Worm (Caenorhabditis elegans): ENCODE measurements around the gene his-72.
"Not testable (repeated sequence)": the region's sequence is repeated elsewhere in the genome, so short reads cannot be mapped to it uniquely, and the experiment has no call there.

Gene his-72

DNA sequence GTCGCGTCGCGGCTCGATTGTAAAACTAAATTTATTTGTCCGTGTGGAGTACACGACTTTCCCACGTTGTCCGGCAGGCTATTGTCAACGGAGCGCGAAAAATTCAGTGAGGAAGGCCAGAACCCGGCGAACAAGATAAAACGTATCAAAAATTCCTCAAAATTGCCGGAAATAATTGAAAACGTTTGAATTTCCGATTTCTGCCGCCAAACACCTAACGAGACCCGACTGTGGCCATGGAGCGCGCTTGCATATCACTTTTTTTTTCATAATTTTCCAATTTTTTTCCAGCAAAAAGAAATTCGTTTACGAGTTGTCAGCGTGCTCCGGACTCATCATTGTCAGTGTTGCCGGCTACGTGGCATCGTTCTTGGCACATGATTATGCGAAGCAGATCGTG lies 29.6 kb upstream of the his-72 start:
- TF ChIP-seq C04F5.9 (tag; optimal IDR thresholded peaks at IDR 0.05) (no peak), efl-1 (optimal IDR thresholded peaks at IDR 0.05) (no peak), efl-1 (GFP tag; optimal IDR thresholded peaks at IDR 0.05 in 1 of 2) (peak in 1 of 2 experiments; percentile 49)

DNA sequence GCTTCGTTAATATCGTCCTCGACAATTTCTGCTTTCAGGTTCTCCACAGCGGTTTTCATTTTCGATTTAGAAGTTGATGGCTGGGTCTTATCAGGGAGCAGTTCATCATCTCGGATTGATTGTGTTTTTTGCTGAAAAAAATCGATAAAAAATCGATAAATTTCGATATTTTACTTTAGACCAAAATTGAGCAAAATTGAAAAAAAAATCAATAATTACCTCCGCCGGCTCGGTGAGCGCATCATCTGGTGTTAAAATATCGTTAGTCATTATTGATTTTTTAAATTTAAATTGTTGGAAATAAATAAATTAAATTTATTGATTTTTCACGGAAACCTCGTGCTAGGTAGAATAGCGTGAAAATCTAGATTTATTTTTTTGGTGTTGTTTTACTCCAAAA lies 26.2 kb upstream of the his-72 start, which contains the start of gene Y49E10.10:
Gene Y49E10.10, plus strand, starts transcription at position 381 of the 400 bp plus-strand sequence.
- no peak for TF ChIP-seq tbx-2 (tag; optimal IDR thresholded peaks at IDR 0.05)
- no peak for TF ChIP-seq efl-1 (optimal IDR thresholded peaks at IDR 0.05)
- peak in 1 of 2 experiments; percentile 42 for TF ChIP-seq efl-1 (GFP tag; optimal IDR thresholded peaks at IDR 0.05 in 1 of 2)

DNA sequence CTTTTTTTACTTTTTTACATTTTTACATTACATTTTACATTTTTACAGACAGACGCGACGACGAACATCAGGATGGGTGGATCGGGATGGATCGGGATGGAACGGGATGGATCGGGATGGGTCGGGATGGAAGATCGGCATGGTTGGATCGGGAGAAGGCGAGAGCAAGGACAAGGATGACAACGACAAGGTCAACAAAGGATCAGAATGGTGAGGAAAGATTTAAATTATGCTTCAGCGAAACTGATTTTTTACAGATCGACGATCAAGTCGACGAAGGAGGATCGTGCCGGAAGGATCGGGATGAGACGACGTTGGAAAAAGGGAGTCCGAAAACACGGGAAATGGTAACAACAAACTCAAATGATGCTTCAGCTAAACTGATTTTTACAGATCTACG lies 19.3 kb upstream of the his-72 start:
- TF ChIP-seq efl-1 (optimal IDR thresholded peaks at IDR 0.05): no peak
- peak in 1 of 2 experiments; percentile 27 for TF ChIP-seq efl-1 (GFP tag; optimal IDR thresholded peaks at IDR 0.05 in 1 of 2)
- TF ChIP-seq pqm-1 (tag; optimal IDR thresholded peaks at IDR 0.05): no peak

DNA sequence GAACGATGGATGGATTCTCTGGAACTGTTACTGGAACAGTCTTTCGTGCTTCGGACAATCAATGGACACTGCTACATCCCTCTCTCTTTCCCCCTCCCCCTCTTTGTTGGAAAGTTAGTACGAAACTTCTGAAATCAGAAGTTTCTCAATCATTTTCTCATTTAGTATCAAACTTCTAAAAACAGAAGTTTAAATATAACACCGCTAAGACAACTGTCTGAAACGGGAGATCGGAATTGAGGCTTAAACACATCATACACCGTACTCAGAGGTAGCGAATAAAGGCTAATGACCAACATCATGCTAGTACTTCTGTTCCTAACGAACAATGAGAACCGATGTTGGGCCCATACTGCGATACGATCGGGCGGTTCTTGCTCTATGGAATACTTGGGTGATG lies 17.7 kb upstream of the his-72 start, which contains the start of gene Y49E10.30:
Gene Y49E10.30, plus strand, starts transcription at position 301 of the 400 bp plus-strand sequence.
- TF ChIP-seq hlh-17 (GFP tag; optimal IDR thresholded peaks at IDR 0.05; ENCODE audit: borderline replicate concordance); fos-1 (tag; optimal IDR thresholded peaks at IDR 0.05); nhr-76 (tag; optimal IDR thresholded peaks at IDR 0.05): not testable (repeated sequence)

DNA sequence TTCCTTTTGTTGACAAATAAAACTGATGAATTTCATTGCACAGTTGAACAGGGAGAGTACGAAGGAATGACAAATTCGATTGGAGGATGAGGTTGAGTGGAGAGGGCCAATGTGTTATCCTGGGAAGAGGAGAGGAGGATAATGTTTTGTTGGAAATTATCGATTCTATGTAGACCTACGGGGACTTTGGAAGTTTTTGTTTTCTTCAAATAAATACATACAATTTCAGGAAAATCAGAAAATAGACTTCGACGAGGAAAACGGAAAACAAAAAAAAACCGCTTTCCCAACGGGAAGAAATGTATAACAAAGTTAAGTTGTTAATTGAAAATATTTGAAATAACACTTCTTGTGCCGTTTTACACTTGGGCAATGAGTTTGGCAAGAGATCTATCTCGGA lies 14.9 kb upstream of the his-72 start, which contains the start of gene Y49E10.4:
Gene Y49E10.4, minus strand, starts transcription at position 101 of the 400 bp plus-strand sequence.
- TF ChIP-seq tbx-2, sptf-1, nhr-77 (tag; optimal IDR thresholded peaks at IDR 0.05): not testable (repeated sequence)

DNA sequence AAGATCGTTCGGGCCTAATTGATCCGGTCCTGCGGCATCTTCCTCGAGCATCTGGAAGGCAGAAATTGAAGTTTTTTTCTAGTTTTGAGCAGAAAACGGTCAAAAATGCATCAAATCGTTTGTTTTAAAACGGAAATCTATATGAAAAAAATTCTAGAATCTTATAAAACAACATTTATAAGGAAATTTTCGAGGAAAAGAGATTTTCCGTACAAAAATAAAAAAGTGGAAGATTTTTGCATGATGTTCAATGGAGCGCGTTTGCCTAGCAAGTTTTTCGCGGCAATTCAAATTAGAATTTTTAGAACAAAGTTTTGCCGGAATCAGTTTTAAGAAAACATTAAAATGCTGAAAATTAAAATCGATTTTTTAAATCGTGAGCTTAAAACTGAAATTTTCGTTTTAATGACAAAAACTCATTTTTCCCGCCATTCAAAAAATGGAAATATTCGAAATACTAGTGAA lies 8.4 kb upstream of the his-72 start, which contains the start of gene pph-4.2:
Gene pph-4.2, minus strand, starts transcription at position 51 of the 465 bp plus-strand sequence.
- peak; percentile 48 for TF ChIP-seq snu-23 (GFP tag; optimal IDR thresholded peaks at IDR 0.05)
- no peak for TF ChIP-seq C34B4.2 (tag; optimal IDR thresholded peaks at IDR 0.05)
- TF ChIP-seq ceh-90 (tag; optimal IDR thresholded peaks at IDR 0.05): no peak
- TF ChIP-seq lsy-2 (tag; optimal IDR thresholded peaks at IDR 0.05): peak; percentile 58 to 78
- TF ChIP-seq unc-30 (tag; optimal IDR thresholded peaks at IDR 0.05): no peak
- peak; percentile 49 for TF ChIP-seq nhr-47 (tag; optimal IDR thresholded peaks at IDR 0.05)
- TF ChIP-seq unc-130 (tag; optimal IDR thresholded peaks at IDR 0.05): no peak
- no peak for TF ChIP-seq lin-14 (GFP tag; optimal IDR thresholded peaks at IDR 0.05)
- TF ChIP-seq dsc-1 (tag; optimal IDR thresholded peaks at IDR 0.05): peak; percentile 15
- TF ChIP-seq swsn-7 (tag; optimal IDR thresholded peaks at IDR 0.05): no peak
- TF ChIP-seq vab-15 (tag; optimal IDR thresholded peaks at IDR 0.05): no peak
- TF ChIP-seq tbx-2 (tag; optimal IDR thresholded peaks at IDR 0.05): peak; percentile 46
- TF ChIP-seq unc-98 (GFP tag; IDR thresholded peaks at IDR 0.05): no peak
- peak; percentile 81 to 93 for TF ChIP-seq efl-1 (optimal IDR thresholded peaks at IDR 0.05)
- TF ChIP-seq efl-1 (GFP tag; optimal IDR thresholded peaks at IDR 0.05 in 1 of 2): peak; percentile 92 to 99
- no peak for TF ChIP-seq zip-4 (GFP tag; optimal IDR thresholded peaks at IDR 0.05)
- TF ChIP-seq isw-1 (GFP tag; IDR thresholded peaks at IDR 0.05): no peak
- no peak for TF ChIP-seq alr-1 (tag; optimal IDR thresholded peaks at IDR 0.05; ENCODE audit: borderline replicate concordance)
- no peak for TF ChIP-seq fos-1 (tag; optimal IDR thresholded peaks at IDR 0.05)
- TF ChIP-seq fkh-10 (GFP tag; optimal IDR thresholded peaks at IDR 0.05): no peak
- no peak for TF ChIP-seq ceh-63 (GFP tag; optimal IDR thresholded peaks at IDR 0.05)
- TF ChIP-seq ceh-82 (tag; optimal IDR thresholded peaks at IDR 0.05): peak in 1 of 3 experiments; percentile 49
- no peak for TF ChIP-seq nhr-11 (tag; optimal IDR thresholded peaks at IDR 0.05)
- TF ChIP-seq nhr-85 (tag): no peak
- peak; percentile 8 for TF ChIP-seq nhr-90 (tag; optimal IDR thresholded peaks at IDR 0.05; ENCODE audit: poor library complexity)
- TF ChIP-seq hpl-2 (GFP tag; optimal IDR thresholded peaks at IDR 0.05): no peak
- TF ChIP-seq elt-3 (tag; optimal IDR thresholded peaks at IDR 0.05): no peak
- TF ChIP-seq mep-1 (tag; optimal IDR thresholded peaks at IDR 0.05): peak; percentile 43
- TF ChIP-seq pag-3 (tag; optimal IDR thresholded peaks at IDR 0.05; ENCODE audit: borderline replicate concordance, insufficient read depth): no peak
- no peak for TF ChIP-seq unc-62 (GFP tag; optimal IDR thresholded peaks at IDR 0.05)
- no peak for TF ChIP-seq mdl-1 (tag; optimal IDR thresholded peaks at IDR 0.05)
- TF ChIP-seq ceh-8 (GFP tag; optimal IDR thresholded peaks at IDR 0.05): no peak
- no peak for TF ChIP-seq jun-1 (tag; optimal IDR thresholded peaks at IDR 0.05)
- peak; percentile 88 to 94 (median 91) for TF ChIP-seq dpl-1 (GFP tag; optimal IDR thresholded peaks at IDR 0.05)

Measured in whole organism, L1 larva.